Worm (Caenorhabditis elegans): ENCODE data around the gene chil-18.

Gene chil-18

ce11 chrII:9416381-9417276 is 31.4 kb upstream of the chil-18 start, which contains the start of the genes gss-1 and chch-3 (continued):
- TF ChIP-seq efl-3 (GFP tag; optimal IDR thresholded peaks at IDR 0.05) (no peak), nhr-237 (tag; optimal IDR thresholded peaks at IDR 0.05) (no peak), lsy-2 (tag; optimal IDR thresholded peaks at IDR 0.05) (peak; percentile 71 to 84), nhr-19 (GFP tag; conservative IDR thresholded peaks at IDR 0.05) (peak; percentile 77), fkh-8 (tag; optimal IDR thresholded peaks at IDR 0.05) (peak; percentile 42), ztf-4 (tag; optimal IDR thresholded peaks at IDR 0.05) (no peak), ceh-88 (GFP tag; IDR thresholded peaks at IDR 0.05) (no peak)

DNA sequence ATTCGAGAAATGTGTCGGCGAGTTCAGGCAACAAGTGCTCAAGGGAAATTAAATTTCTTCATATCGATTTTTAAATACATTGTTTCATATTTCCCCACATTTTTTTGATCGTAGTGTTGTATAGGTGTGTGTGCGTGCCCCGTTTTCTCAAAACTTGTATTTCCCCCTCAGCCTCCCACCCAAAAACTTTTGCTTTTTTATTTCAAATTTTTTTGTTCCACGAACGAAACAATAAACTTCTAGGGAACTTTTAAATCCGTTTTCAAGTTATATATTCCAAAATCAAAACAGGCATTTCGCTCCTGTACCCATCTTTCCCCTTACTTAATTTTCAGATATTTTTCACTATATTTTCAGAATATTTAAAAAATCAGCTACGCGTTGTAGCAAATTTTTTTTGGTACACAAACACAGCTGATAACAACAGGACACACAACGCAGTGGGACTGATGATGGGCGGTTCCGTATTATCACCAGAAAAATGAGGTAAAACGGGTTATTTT is 29.9 kb upstream of the chil-18 start, which contains the start of the genes M176.4 and M176.16:
Gene M176.4 (plus strand): TSS at position 301 of the 503 bp plus-strand sequence.
Gene M176.16 (plus strand): TSS at position 453 of the 503 bp plus-strand sequence.
- TF ChIP-seq nhr-85 (tag) (peak; percentile 3), fkh-8 (tag; optimal IDR thresholded peaks at IDR 0.05) (no peak), lin-39 (tag; optimal IDR thresholded peaks at IDR 0.05) (no peak), efl-1 (optimal IDR thresholded peaks at IDR 0.05) (no peak), efl-1 (GFP tag; optimal IDR thresholded peaks at IDR 0.05 in 1 of 2) (peak in 1 of 2 experiments; percentile 52), ceh-88 (GFP tag; IDR thresholded peaks at IDR 0.05) (no peak), lin-14 (GFP tag; optimal IDR thresholded peaks at IDR 0.05) (no peak), lin-35 (GFP tag; optimal IDR thresholded peaks at IDR 0.05) (no peak)

DNA sequence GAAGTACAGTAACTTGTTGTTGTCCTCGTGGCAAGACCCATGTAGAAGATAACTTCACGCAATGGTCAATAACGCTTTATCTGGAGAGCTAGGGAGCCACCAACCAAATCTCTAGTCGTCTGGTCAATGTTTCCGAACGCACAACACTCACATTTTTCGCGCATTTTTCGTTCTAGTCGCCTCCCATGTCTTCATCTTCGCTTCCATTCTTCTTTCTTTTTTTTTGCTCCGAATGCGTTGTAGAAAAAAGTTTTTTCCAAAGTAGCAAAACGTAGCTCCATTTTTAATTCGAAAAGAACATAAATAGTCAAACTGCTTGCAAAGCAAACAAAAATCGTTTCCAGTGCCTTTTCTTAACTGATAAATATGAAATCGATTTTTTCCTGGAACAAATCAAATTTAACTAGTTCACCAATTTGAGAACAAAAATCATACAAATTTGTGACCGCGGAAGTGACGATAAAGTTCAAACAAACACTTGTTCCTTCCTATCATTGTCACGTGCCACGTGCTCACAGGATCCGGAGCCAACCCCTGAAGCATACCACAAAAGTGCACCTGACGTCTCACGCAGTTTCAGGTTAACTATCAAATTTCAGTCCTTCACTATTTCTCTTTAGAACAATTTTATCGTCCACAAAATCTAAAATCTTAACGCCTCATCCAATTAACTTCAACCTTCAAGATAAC is 29.1 kb upstream of the chil-18 start:
- peak; percentile 18 for TF ChIP-seq elt-2 (tag; optimal IDR thresholded peaks at IDR 0.05)
- TF ChIP-seq ceh-8 (GFP tag; optimal IDR thresholded peaks at IDR 0.05) = no peak

- TF ChIP-seq dsc-1 (tag; optimal IDR thresholded peaks at IDR 0.05) (no peak), nhr-12 (tag; optimal IDR thresholded peaks at IDR 0.05) (no peak), unc-86 (tag; optimal IDR thresholded peaks at IDR 0.05) (no peak), C34B4.2 (tag; optimal IDR thresholded peaks at IDR 0.05) (no peak), blmp-1 (tag; optimal IDR thresholded peaks at IDR 0.05) (no peak), ceh-63 (GFP tag; optimal IDR thresholded peaks at IDR 0.05) (no peak), sox-4 (tag; optimal IDR thresholded peaks at IDR 0.05) (no peak), nhr-77 (tag; optimal IDR thresholded peaks at IDR 0.05) (no peak), pag-3 (tag; optimal IDR thresholded peaks at IDR 0.05; ENCODE audit: borderline replicate concordance, insufficient read depth) (no peak), grh-1 (GFP tag; IDR thresholded peaks at IDR 0.05) (no peak), zag-1 (tag; optimal IDR thresholded peaks at IDR 0.05) (no peak), efl-1 (optimal IDR thresholded peaks at IDR 0.05) (no peak), efl-1 (GFP tag; optimal IDR thresholded peaks at IDR 0.05 in 1 of 2) (no peak), elt-3 (tag; optimal IDR thresholded peaks at IDR 0.05) (no peak), sup-37 (GFP tag; optimal IDR thresholded peaks at IDR 0.05) (no peak), unc-98 (GFP tag; IDR thresholded peaks at IDR 0.05) (no peak), lir-3 (tag; optimal IDR thresholded peaks at IDR 0.05; ENCODE audit: poor library complexity) (no peak), mab-9 (GFP tag; IDR thresholded peaks at IDR 0.05) (no peak)
Measured at ce11 chrII:9421969-9422368, 26.1 kb upstream of the chil-18 start, which contains the start of gene M176.11. Gene M176.11 (plus strand): TSS chrII:9422269.

- no peak for TF ChIP-seq unc-30 (tag; optimal IDR thresholded peaks at IDR 0.05)
- no peak for TF ChIP-seq mep-1 (tag; optimal IDR thresholded peaks at IDR 0.05)
- no peak for TF ChIP-seq lin-13 (GFP tag; optimal IDR thresholded peaks at IDR 0.05)
- no peak for TF ChIP-seq unc-86 (tag; optimal IDR thresholded peaks at IDR 0.05)
- no peak for TF ChIP-seq pqm-1 (tag; optimal IDR thresholded peaks at IDR 0.05)
- TF ChIP-seq C04F5.9 (tag; optimal IDR thresholded peaks at IDR 0.05) = no peak
- TF ChIP-seq ces-1 (GFP tag; optimal IDR thresholded peaks at IDR 0.05) = no peak
- TF ChIP-seq elt-3 (tag; optimal IDR thresholded peaks at IDR 0.05) = no peak
- TF ChIP-seq ceh-63 (GFP tag; optimal IDR thresholded peaks at IDR 0.05) = no peak
- no peak for TF ChIP-seq aha-1 (tag; optimal IDR thresholded peaks at IDR 0.05)
- no peak for TF ChIP-seq C16A3.4 (tag; optimal IDR thresholded peaks at IDR 0.05)
- no peak for TF ChIP-seq unc-98 (GFP tag; IDR thresholded peaks at IDR 0.05)
- TF ChIP-seq sup-37 (GFP tag; optimal IDR thresholded peaks at IDR 0.05) = no peak
- no peak for TF ChIP-seq mef-2 (tag; optimal IDR thresholded peaks at IDR 0.05)
- no peak for TF ChIP-seq mab-9 (GFP tag; IDR thresholded peaks at IDR 0.05)
- TF ChIP-seq efl-1 (optimal IDR thresholded peaks at IDR 0.05) = no peak
- TF ChIP-seq efl-1 (GFP tag; optimal IDR thresholded peaks at IDR 0.05 in 1 of 2) = no peak
- TF ChIP-seq nhr-77 (tag; optimal IDR thresholded peaks at IDR 0.05) = no peak
- TF ChIP-seq mdl-1 (tag; optimal IDR thresholded peaks at IDR 0.05) = no peak
- TF ChIP-seq nhr-76 (tag; optimal IDR thresholded peaks at IDR 0.05) = no peak
Measured at ce11 chrII:9426076-9426475, 22.0 kb upstream of the chil-18 start, which contains the start of gene M176.10. Gene M176.10 (minus strand): TSS chrII:9426176.
